Worm (Caenorhabditis elegans) whole organism, young adult: ENCODE results near the gene str-261.

Source experiments
- B0019.2 ChIP-seq: fragments of 200-800 bp; sonication (Bioruptor generic); conservative IDR thresholded peaks from 2 replicates; pipeline ENCODE4 v1.3.6; 2022; ENCODE audit warnings: missing genetic modification reagents, missing genetic modification characterization, missing compliant biosample characterization
- B0035.1 ChIP-seq: sonication (generic microtip); optimal IDR thresholded peaks from 2 replicates; lab custom pipeline; 2016; ENCODE audit warnings: missing genetic modification characterization, mild to moderate bottlenecking, missing compliant biosample characterization, missing genotype, missing genetic modification reagents
- C17E4.6 ChIP-seq: fragments of 200-800 bp; sonication (Bioruptor generic); IDR thresholded peaks from 2 replicates; pipeline ENCODE4 v1.3.6; 2022; ENCODE audit warnings: missing genetic modification reagents, missing genetic modification characterization, missing compliant biosample characterization
- F22D6.2 ChIP-seq: sonication (generic microtip); optimal IDR thresholded peaks from 2 replicates; lab custom pipeline; 2016; ENCODE audit warnings: mild to moderate bottlenecking, missing genetic modification characterization, missing compliant biosample characterization
- F33H1.4 ChIP-seq: fragments of 200-800 bp; sonication (Bioruptor generic); IDR thresholded peaks from 2 replicates; pipeline ENCODE4 v1.3.6; 2022; ENCODE audit warnings: missing genetic modification reagents, missing genetic modification characterization, missing compliant biosample characterization
- F57A8.1 ChIP-seq: fragments of 200-800 bp; sonication (Bioruptor generic); optimal IDR thresholded peaks from 2 replicates; lab custom pipeline; 2018; ENCODE audit warnings: mild to moderate bottlenecking, missing genetic modification characterization, moderate library complexity, missing compliant biosample characterization
- T07F8.4 ChIP-seq: sonication (generic microtip); optimal IDR thresholded peaks from 2 replicates; lab custom pipeline; 2016; ENCODE audit warnings: mild to moderate bottlenecking, missing genetic modification characterization, moderate library complexity, missing compliant biosample characterization
- Y53F4B.3 ChIP-seq: fragments of 200-800 bp; sonication (Bioruptor generic); IDR thresholded peaks from 2 replicates; pipeline ENCODE4 v1.3.6; 2022; ENCODE audit warnings: missing genetic modification reagents, missing genetic modification characterization, missing compliant biosample characterization
- Y67H2A.10 ChIP-seq: fragments of 200-800 bp; sonication (Bioruptor generic); conservative IDR thresholded peaks from 2 replicates; pipeline ENCODE4 v1.3.6; 2022; ENCODE audit warnings: missing genetic modification reagents, missing genetic modification characterization, missing compliant biosample characterization
- ZK185.1 ChIP-seq: sonication (generic microtip); optimal IDR thresholded peaks from 2 replicates; lab custom pipeline; 2016; ENCODE audit warnings: mild to moderate bottlenecking, missing genetic modification characterization, missing compliant biosample characterization; ENCODE audit not compliant: poor library complexity, severe bottlenecking
- akir-1 ChIP-seq: fragments of 200-800 bp; sonication (Bioruptor generic); optimal IDR thresholded peaks from 2 replicates; lab custom pipeline; 2018; ENCODE audit warnings: mild to moderate bottlenecking, missing genetic modification characterization, moderate library complexity, missing compliant biosample characterization
- ama-1 ChIP-seq, 3 experiments: fragments of 150-350 bp in 1 of 3; sonication (generic microtip) in 2 of 3; optimal IDR thresholded peaks; 2 replicates each; lab custom pipeline; 2014 to 2018; ENCODE audit warnings: missing biosample characterization in 2 of 3, missing genetic modification characterization in 2 of 3, missing genetic modification reagents in 2 of 3
- atf-7 ChIP-seq: sonication (generic microtip); optimal IDR thresholded peaks from 2 replicates; lab custom pipeline; 2017; ENCODE audit warnings: mild to moderate bottlenecking, missing genetic modification characterization, missing compliant biosample characterization
- attf-5 ChIP-seq: fragments of 200-800 bp; sonication (Bioruptor generic); optimal IDR thresholded peaks from 2 replicates; lab custom pipeline; 2018; ENCODE audit warnings: mild to moderate bottlenecking, missing genetic modification characterization, missing compliant biosample characterization
- bed-2 ChIP-seq: fragments of 200-800 bp; sonication (Bioruptor generic); IDR thresholded peaks from 2 replicates; pipeline ENCODE4 v1.3.6; 2022; ENCODE audit warnings: missing genetic modification reagents, missing genetic modification characterization, missing compliant biosample characterization
- ccch-3 ChIP-seq: fragments of 200-800 bp; sonication (Bioruptor generic); optimal IDR thresholded peaks from 2 replicates; lab custom pipeline; 2018; ENCODE audit warnings: mild to moderate bottlenecking, missing genetic modification characterization, missing compliant biosample characterization
- ceh-40 ChIP-seq: fragments of 200-800 bp; sonication (Bioruptor generic); IDR thresholded peaks from 2 replicates; pipeline ENCODE4 v1.3.6; 2022; ENCODE audit warnings: missing genetic modification characterization, missing compliant biosample characterization
- ceh-79 ChIP-seq: sonication (generic microtip); optimal IDR thresholded peaks from 2 replicates; lab custom pipeline; 2017; ENCODE audit warnings: mild to moderate bottlenecking, missing genetic modification characterization, missing compliant biosample characterization
- ceh-91 ChIP-seq: fragments of 200-800 bp; sonication (Bioruptor generic); IDR thresholded peaks from 2 replicates; pipeline ENCODE4 v1.3.6; 2022; ENCODE audit warnings: missing genetic modification reagents, missing genetic modification characterization, missing compliant biosample characterization
- chd-7 ChIP-seq: sonication (generic microtip); optimal IDR thresholded peaks from 2 replicates; lab custom pipeline; 2016; ENCODE audit warnings: mild to moderate bottlenecking, missing genetic modification characterization, moderate library complexity, missing compliant biosample characterization
- die-1 ChIP-seq: sonication (generic microtip); optimal IDR thresholded peaks from 2 replicates; lab custom pipeline; 2016; ENCODE audit warnings: missing genotype, mild to moderate bottlenecking, missing genetic modification characterization, missing compliant biosample characterization
- dox-1 ChIP-seq: fragments of 200-800 bp; sonication (Bioruptor generic); IDR thresholded peaks from 2 replicates; pipeline ENCODE4 v1.3.6; 2022; ENCODE audit warnings: missing genetic modification reagents, missing genetic modification characterization, missing compliant biosample characterization
- egl-44 ChIP-seq: fragments of 200-800 bp; sonication (Bioruptor generic); IDR thresholded peaks from 2 replicates; pipeline ENCODE4 v1.3.6; 2022; ENCODE audit warnings: missing genetic modification reagents, missing genetic modification characterization, missing compliant biosample characterization
- ekl-4 ChIP-seq: fragments of 200-800 bp; sonication (Bioruptor generic); IDR thresholded peaks from 2 replicates; pipeline ENCODE4 v1.3.6; 2022; ENCODE audit warnings: missing genetic modification reagents, missing genetic modification characterization, missing compliant biosample characterization
- gei-17 ChIP-seq: fragments of 200-800 bp; sonication (Bioruptor generic); optimal IDR thresholded peaks from 2 replicates; lab custom pipeline; 2018; ENCODE audit warnings: mild to moderate bottlenecking, missing genetic modification characterization, missing compliant biosample characterization
- him-1 ChIP-seq: sonication (generic microtip); optimal IDR thresholded peaks from 2 replicates; lab custom pipeline; 2016; ENCODE audit warnings: missing genotype, missing genetic modification reagents, missing genetic modification characterization, missing compliant biosample characterization
- hrde-1 ChIP-seq: sonication (generic microtip); optimal IDR thresholded peaks from 2 replicates; lab custom pipeline; 2016; ENCODE audit warnings: missing genetic modification characterization, mild to moderate bottlenecking, missing compliant biosample characterization, moderate library complexity, missing genotype, missing genetic modification reagents, borderline replicate concordance
- let-526 ChIP-seq: fragments of 200-800 bp; sonication (Bioruptor generic); IDR thresholded peaks from 2 replicates; pipeline ENCODE4 v1.3.6; 2022; ENCODE audit warnings: missing genetic modification reagents, missing genetic modification characterization, missing compliant biosample characterization
- mcd-1 ChIP-seq: fragments of 200-800 bp; sonication (Bioruptor generic); IDR thresholded peaks from 2 replicates; pipeline ENCODE4 v1.3.6; 2022; ENCODE audit warnings: missing genetic modification reagents, missing genetic modification characterization, missing compliant biosample characterization
- nfya-1 ChIP-seq: sonication (generic microtip); optimal IDR thresholded peaks from 2 replicates; lab custom pipeline; 2017; ENCODE audit warnings: antibody characterized with exemption, missing compliant biosample characterization, missing genetic modification characterization, borderline replicate concordance; ENCODE audit not compliant: insufficient read depth
- nhr-120 ChIP-seq: fragments of 200-800 bp; sonication (Bioruptor generic); IDR thresholded peaks from 2 replicates; pipeline ENCODE4 v1.3.6; 2022; ENCODE audit warnings: missing genetic modification characterization, missing compliant biosample characterization
- nhr-179 ChIP-seq: sonication (generic microtip); optimal IDR thresholded peaks from 2 replicates; lab custom pipeline; 2016; ENCODE audit warnings: mild to moderate bottlenecking, missing genetic modification characterization, missing compliant biosample characterization
- nhr-90 ChIP-seq: sonication (generic microtip); optimal IDR thresholded peaks from 2 replicates; lab custom pipeline; 2016; ENCODE audit warnings: missing genotype, mild to moderate bottlenecking, missing genetic modification characterization, missing compliant biosample characterization
- pbrm-1 ChIP-seq: fragments of 200-800 bp; sonication (Bioruptor generic); IDR thresholded peaks from 2 replicates; pipeline ENCODE4 v1.3.6; 2022; ENCODE audit warnings: missing genetic modification reagents, missing genetic modification characterization, missing compliant biosample characterization
- pha-4 ChIP-seq: fragments of 150-350 bp; sonication (generic microtip); optimal IDR thresholded peaks from 2 replicates; lab custom pipeline; 2014; ENCODE audit warnings: missing biosample characterization, missing genetic modification reagents, missing genetic modification characterization
- rec-8 ChIP-seq, 2 experiments: sonication (generic microtip); optimal IDR thresholded peaks; 2 replicates each; lab custom pipeline; 2016; ENCODE audit warnings: mild to moderate bottlenecking in 2 of 2, missing genetic modification characterization in 2 of 2, missing genetic modification reagents in 2 of 2, missing genotype in 2 of 2, missing biosample characterization in 1 of 2, missing compliant biosample characterization in 1 of 2, moderate library complexity in 1 of 2
- repo-1 ChIP-seq: sonication (generic microtip); optimal IDR thresholded peaks from 2 replicates; lab custom pipeline; 2017; ENCODE audit warnings: mild to moderate bottlenecking, missing genetic modification characterization, missing compliant biosample characterization
- rpc-1 ChIP-seq, 2 experiments: fragments of 150-350 bp in 1 of 2; sonication (generic microtip) in 1 of 2; optimal IDR thresholded peaks; 2 replicates each; lab custom pipeline; 2014 to 2018; ENCODE audit warnings: missing biosample characterization in 1 of 2, missing genetic modification characterization in 1 of 2, missing genetic modification reagents in 1 of 2, missing genotype in 1 of 2
- sea-2 ChIP-seq: fragments of 200-800 bp; sonication (Bioruptor generic); IDR thresholded peaks from 2 replicates; pipeline ENCODE4 v1.3.6; 2022; ENCODE audit warnings: missing genetic modification characterization, missing compliant biosample characterization
- snpc-1.1 ChIP-seq: sonication (generic microtip); optimal IDR thresholded peaks from 2 replicates; lab custom pipeline; 2017; ENCODE audit warnings: missing genetic modification characterization, mild to moderate bottlenecking, missing compliant biosample characterization, antibody characterized with exemption, moderate library complexity, missing genotype, missing genetic modification reagents; ENCODE audit not compliant: insufficient read depth
- snpc-1.3 ChIP-seq: sonication (generic microtip); optimal IDR thresholded peaks from 2 replicates; lab custom pipeline; 2017; ENCODE audit warnings: missing genetic modification characterization, mild to moderate bottlenecking, missing compliant biosample characterization, antibody characterized with exemption, moderate library complexity, missing genotype, missing genetic modification reagents; ENCODE audit not compliant: insufficient read depth
- unc-62 ChIP-seq: fragments of 150-350 bp; optimal IDR thresholded peaks from 2 replicates; lab custom pipeline; 2014; ENCODE audit warnings: missing biosample characterization, missing genetic modification reagents, missing genetic modification characterization
- zfh-2 ChIP-seq: fragments of 200-800 bp; sonication (Bioruptor generic); conservative IDR thresholded peaks from 2 replicates; pipeline ENCODE4 v1.3.6; 2022; ENCODE audit warnings: missing genetic modification reagents, missing genetic modification characterization, missing compliant biosample characterization
- zim-3 ChIP-seq: sonication (generic microtip); optimal IDR thresholded peaks from 2 replicates; lab custom pipeline; 2017; ENCODE audit warnings: mild to moderate bottlenecking, missing genetic modification characterization, moderate library complexity, missing compliant biosample characterization
- ztf-28 ChIP-seq: fragments of 200-800 bp; sonication (Bioruptor generic); IDR thresholded peaks from 2 replicates; pipeline ENCODE4 v1.3.6; 2022; ENCODE audit warnings: missing genetic modification reagents, missing genetic modification characterization, missing compliant biosample characterization
- ztf-3 ChIP-seq: fragments of 200-800 bp; sonication (Bioruptor generic); optimal IDR thresholded peaks from 2 replicates; lab custom pipeline; 2018; ENCODE audit warnings: mild to moderate bottlenecking, missing genetic modification characterization, missing compliant biosample characterization

str-261 gene

ce11 chrIII:11090870-11091386 lies 16.6 kb downstream of the str-261 start (continued):
- TF ChIP-seq zfh-2 (peak; percentile 81), unc-62 (GFP tag; lab: Kevin White, UChicago) (no peak), B0019.2 (GFP tag; lab: Robert Waterston, UW) (no peak), egl-44 (GFP tag; lab: Robert Waterston, UW) (peak; percentile 66; the same call in 1 of the 2 replicates), gei-17 (GFP tag; lab: Kevin White, UChicago) (no peak), nhr-179 (tag; lab: Kevin White, UChicago) (no peak), pbrm-1 (peak; percentile 97), sea-2 (GFP tag; lab: Robert Waterston, UW) (no peak), ceh-40 (GFP tag; lab: Robert Waterston, UW) (0 out of 2 replicates have a peak, but pooled peaks have one; percentile 35), F22D6.2 (tag; lab: Kevin White, UChicago) (no peak), nfya-1 (no peak), pha-4 (tag; lab: Kevin White, UChicago) (no peak), hrde-1 (tag; lab: Kevin White, UChicago) (peak; percentile 83), akir-1 (no peak), atf-7 (tag; lab: Kevin White, UChicago) (peak; percentile 35), F33H1.4 (GFP tag; lab: Robert Waterston, UW) (peak; percentile 50), snpc-1.3 (tag; lab: Kevin White, UChicago) (peak; percentile 93), zim-3 (tag; lab: Kevin White, UChicago) (peak; percentile 26), F57A8.1 (GFP tag; lab: Kevin White, UChicago) (peak; percentile 5), ztf-28 (GFP tag; lab: Robert Waterston, UW) (no peak), C17E4.6 (0 out of 2 replicates have a peak, but pooled peaks have one; percentile 6), die-1 (tag; lab: Kevin White, UChicago) (peak; percentile 44), chd-7 (peak; percentile 81), dox-1 (GFP tag; lab: Robert Waterston, UW) (peak; percentile 69), let-526 (GFP tag; lab: Robert Waterston, UW) (no peak), B0035.1 (no peak), nhr-90 (peak; percentile 0), Y53F4B.3 (GFP tag; lab: Robert Waterston, UW) (no peak), Y67H2A.10 (GFP tag; lab: Robert Waterston, UW) (no peak), him-1 (tag; lab: Kevin White, UChicago) (peak; percentile 85), snpc-1.1 (tag; lab: Kevin White, UChicago) (peak; percentile 98), T07F8.4 (no peak), ceh-79 (peak; percentile 31), ama-1 (optimal IDR thresholded peaks at IDR 0.05; lab: Kevin White, UChicago) (peak; percentile 88), ama-1 (GFP tag; optimal IDR thresholded peaks at IDR 0.05; lab: Kevin White, UChicago) (no peak), ZK185.1 (tag; lab: Kevin White, UChicago) (peak; percentile 40), repo-1 (tag; lab: Kevin White, UChicago) (peak; percentile 60), nhr-120 (no peak), ztf-3 (GFP tag; lab: Kevin White, UChicago) (no peak), ccch-3 (no peak), attf-5 (GFP tag; lab: Kevin White, UChicago) (no peak), ekl-4 (GFP tag; lab: Robert Waterston, UW) (peak; percentile 80), ceh-91 (GFP tag; lab: Robert Waterston, UW) (peak; percentile 37; the same call in 1 of the 2 replicates), bed-2 (GFP tag; lab: Robert Waterston, UW) (no peak), mcd-1 (GFP tag; lab: Robert Waterston, UW) (peak; percentile 74), rec-8 (tag; optimal IDR thresholded peaks at IDR 0.05; lab: Kevin White, UChicago) (peak; percentile 11 to 65), rpc-1 (optimal IDR thresholded peaks at IDR 0.05; lab: Kevin White, UChicago) (no peak), rpc-1 (tag; optimal IDR thresholded peaks at IDR 0.05; lab: Kevin White, UChicago) (no peak)
